Fruit fly (Drosophila melanogaster): ENCODE data around the gene TfIIA-S-2.

DNA sequence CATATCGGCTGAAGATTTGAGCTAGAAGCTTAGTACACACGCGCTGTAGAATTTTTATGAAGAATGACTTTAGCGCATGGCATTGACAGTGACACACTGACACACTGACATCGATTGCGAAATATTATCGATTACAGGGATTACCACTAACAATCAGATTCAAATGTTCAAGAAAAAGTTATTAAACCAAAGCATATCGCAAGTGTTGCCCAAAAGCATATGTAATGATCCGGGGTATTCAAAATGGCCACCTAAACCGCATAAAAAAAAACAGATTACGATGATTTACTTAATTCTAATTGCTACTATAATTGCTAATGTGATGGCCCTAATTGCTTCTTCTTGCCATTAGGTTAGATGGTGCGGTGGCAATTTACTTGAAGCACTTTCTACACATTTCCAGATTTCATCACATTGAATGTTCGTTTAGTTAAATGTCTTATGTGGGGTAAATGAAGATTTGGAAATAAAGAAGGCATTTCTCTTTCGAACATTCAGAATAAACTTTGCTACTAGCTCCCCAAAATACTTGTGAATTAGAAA is at the start of gene TfIIA-S-2, which contains the start of gene CG14631:
- TF ChIP-seq dpn (GFP tag; optimal IDR thresholded peaks at IDR 0.05) (no peak), CG16779 (GFP tag; IDR thresholded peaks at IDR 0.05) (no peak), CG14860 (GFP tag; IDR thresholded peaks at IDR 0.05; ENCODE audit: partially characterized antibody) (no peak), Fer1 (GFP tag; optimal IDR thresholded peaks at IDR 0.05) (no peak)

Data from whole organism, embryonic.